Worm (Caenorhabditis elegans) whole organism, L1 larva: ENCODE data around the gene M110.3.

ENCODE experiments used
- aly-2 ChIP-seq: fragments of 150-350 bp; optimal IDR thresholded peaks from 2 replicates; lab custom pipeline; 2014; ENCODE audit warnings: missing biosample characterization, missing genetic modification characterization
- ama-1 ChIP-seq: fragments of 150-350 bp; optimal IDR thresholded peaks from 2 replicates; lab custom pipeline; 2014
- ceh-82 ChIP-seq, 3 experiments: fragments of 150-350 bp in 1 of 3; sonication (generic microtip) in 2 of 3; optimal IDR thresholded peaks; 2 replicates each; lab custom pipeline; 2014 to 2017; ENCODE audit warnings: missing biosample characterization in 3 of 3, missing genetic modification characterization in 3 of 3
- dpl-1 ChIP-seq, 3 experiments: fragments of 150-350 bp in 2 of 3; sonication (generic microtip) in 1 of 3; optimal IDR thresholded peaks; 2 replicates each; lab custom pipeline; 2014 to 2017; ENCODE audit warnings: missing biosample characterization in 3 of 3, missing genetic modification characterization in 3 of 3, missing genetic modification reagents in 3 of 3
- efl-1 ChIP-seq, 4 experiments: fragments of 150-350 bp; optimal IDR thresholded peaks in 3 of 4; peaks in 1 of 4; 1 replicate in 1 of 4; 2 replicates in 3 of 4; lab custom pipeline; 2014; ENCODE audit warnings: missing biosample characterization in 2 of 4, missing genetic modification characterization in 2 of 4, missing genetic modification reagents in 2 of 4
- jun-1 ChIP-seq: fragments of 150-350 bp; optimal IDR thresholded peaks from 2 replicates; lab custom pipeline; 2014; ENCODE audit warnings: missing biosample characterization, missing genetic modification reagents, missing genetic modification characterization
- lin-39 ChIP-seq: fragments of 150-350 bp; optimal IDR thresholded peaks from 2 replicates; lab custom pipeline; 2014; ENCODE audit warnings: missing biosample characterization, missing genetic modification reagents, missing genetic modification characterization
- pag-3 ChIP-seq: sonication (generic microtip); optimal IDR thresholded peaks from 2 replicates; lab custom pipeline; 2017; ENCODE audit warnings: missing genetic modification characterization, mild to moderate bottlenecking, missing compliant biosample characterization, antibody characterized with exemption, borderline replicate concordance; ENCODE audit not compliant: insufficient read depth
- pqm-1 ChIP-seq: sonication (generic microtip); optimal IDR thresholded peaks from 3 replicates; lab custom pipeline; 2017; ENCODE audit warnings: missing biosample characterization, missing genetic modification characterization
- snpc-4 ChIP-seq: fragments of 150-350 bp; optimal IDR thresholded peaks from 2 replicates; lab custom pipeline; 2014; ENCODE audit warnings: missing biosample characterization, missing genetic modification characterization
- sup-37 ChIP-seq: fragments of 200-800 bp; sonication (Bioruptor generic); optimal IDR thresholded peaks from 2 replicates; lab custom pipeline; 2018; ENCODE audit warnings: mild to moderate bottlenecking, missing genetic modification characterization, missing compliant biosample characterization
- unc-130 ChIP-seq: fragments of 150-350 bp; optimal IDR thresholded peaks from 2 replicates; lab custom pipeline; 2017; ENCODE audit warnings: missing biosample characterization, missing genetic modification characterization, inconsistent platforms
- unc-30 ChIP-seq: sonication (generic microtip); optimal IDR thresholded peaks from 2 replicates; lab custom pipeline; 2017; ENCODE audit warnings: missing biosample characterization, missing genetic modification characterization
- ztf-4 ChIP-seq: fragments of 150-350 bp; optimal IDR thresholded peaks from 2 replicates; lab custom pipeline; 2014; ENCODE audit warnings: missing biosample characterization, missing genetic modification characterization

DNA sequence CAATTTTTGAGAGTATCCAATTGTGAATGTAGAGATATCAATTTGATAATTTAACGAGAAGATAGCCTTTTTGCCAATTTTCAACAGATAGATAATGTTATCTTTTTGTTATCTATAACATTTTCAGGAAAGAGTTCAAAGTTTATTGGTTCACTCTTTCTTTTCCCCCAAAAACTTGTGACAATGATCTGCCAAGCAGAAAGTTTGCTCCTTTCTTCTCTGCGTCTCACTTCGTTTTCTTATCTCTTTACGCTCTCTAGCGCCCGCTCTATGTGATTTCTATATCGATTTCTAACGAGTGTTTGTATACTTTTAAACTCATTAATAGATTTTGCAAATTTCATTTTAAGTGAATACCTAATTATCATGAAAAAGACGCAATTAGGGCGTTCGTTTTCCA, 10.1 kb upstream of the M110.3 start:
- TF ChIP-seq unc-130 (tag; lab: Kevin White, UChicago) (no peak), jun-1 (tag; lab: Kevin White, UChicago) (no peak), unc-30 (tag; lab: Kevin White, UChicago) (no peak), ceh-82 (tag; optimal IDR thresholded peaks at IDR 0.05; lab: Kevin White, UChicago) (no peak), efl-1 (optimal IDR thresholded peaks at IDR 0.05; lab: Kevin White, UChicago) (peak in 1 of 2 experiments; percentile 1), efl-1 (GFP tag; optimal IDR thresholded peaks at IDR 0.05 in 1 of 2; lab: Kevin White, UChicago) (no peak), dpl-1 (GFP tag; optimal IDR thresholded peaks at IDR 0.05; lab: Kevin White, UChicago) (no peak), lin-39 (tag; lab: Kevin White, UChicago) (no peak), pag-3 (tag; lab: Kevin White, UChicago) (no peak), sup-37 (GFP tag; lab: Kevin White, UChicago) (no peak), aly-2 (tag; lab: Kevin White, UChicago) (no peak), ztf-4 (tag; lab: Kevin White, UChicago) (no peak), pqm-1 (tag; lab: Kevin White, UChicago) (peak; percentile 10), ama-1 (lab: Kevin White, UChicago) (no peak), snpc-4 (no peak)
